Worm (Caenorhabditis elegans) whole organism, L4 larva: Measurements from ENCODE around the gene lag-1.
A peak's percentile ranks its signal among the peaks of the same experiment; 100 is the strongest.

Experiments
- D1046.2 ChIP-seq: fragments of 200-800 bp; sonication (Bioruptor generic); IDR thresholded peaks from 2 replicates; pipeline ENCODE4 v1.3.6; 2022; ENCODE audit warnings: missing genetic modification characterization, missing compliant biosample characterization
- F26F4.8 ChIP-seq: fragments of 200-800 bp; sonication (Bioruptor generic); conservative IDR thresholded peaks from 2 replicates; pipeline ENCODE4 v1.3.6; 2022; ENCODE audit warnings: missing genetic modification characterization, missing compliant biosample characterization
- F44E2.7 ChIP-seq: fragments of 200-800 bp; sonication (Bioruptor generic); IDR thresholded peaks from 2 replicates; pipeline ENCODE4 v2.1.2; 2022; ENCODE audit warnings: missing genetic modification characterization, missing compliant biosample characterization
- T26A8.4 ChIP-seq: fragments of 200-800 bp; sonication (Bioruptor generic); IDR thresholded peaks from 2 replicates; pipeline ENCODE4 v1.3.6; 2022; ENCODE audit warnings: missing genetic modification characterization, missing compliant biosample characterization
- Y48G9A.11 ChIP-seq: fragments of 200-800 bp; sonication (Bioruptor generic); IDR thresholded peaks from 2 replicates; pipeline ENCODE4 v1.3.6; 2022; ENCODE audit warnings: missing genetic modification reagents, missing genetic modification characterization, missing compliant biosample characterization
- ceh-20 ChIP-seq: fragments of 200-800 bp; sonication (Bioruptor generic); IDR thresholded peaks from 2 replicates; pipeline ENCODE4 v1.3.6; 2022; ENCODE audit warnings: missing genetic modification reagents, missing genetic modification characterization, missing compliant biosample characterization
- ceh-28 ChIP-seq: fragments of 150-350 bp; optimal IDR thresholded peaks from 2 replicates; lab custom pipeline; 2014; ENCODE audit warnings: missing biosample characterization, missing genetic modification reagents, missing genetic modification characterization
- ceh-32 ChIP-seq: sonication (generic microtip); optimal IDR thresholded peaks from 2 replicates; lab custom pipeline; 2016; ENCODE audit warnings: mild to moderate bottlenecking, missing genetic modification characterization, missing compliant biosample characterization; ENCODE audit not compliant: poor library complexity
- ceh-44 ChIP-seq: fragments of 200-800 bp; sonication (Bioruptor generic); IDR thresholded peaks from 2 replicates; pipeline ENCODE4 v1.3.6; 2022; ENCODE audit warnings: missing genetic modification reagents, missing genetic modification characterization, missing compliant biosample characterization
- ctbp-1 ChIP-seq: fragments of 200-800 bp; sonication (Bioruptor generic); IDR thresholded peaks from 2 replicates; pipeline ENCODE4 v1.3.6; 2022; ENCODE audit warnings: missing genetic modification reagents, missing genetic modification characterization, missing compliant biosample characterization
- daf-12 ChIP-seq: fragments of 150-350 bp; optimal IDR thresholded peaks from 2 replicates; lab custom pipeline; 2014; ENCODE audit warnings: missing biosample characterization, missing genetic modification reagents, missing genetic modification characterization
- dmd-6 ChIP-seq: fragments of 200-800 bp; sonication (Bioruptor generic); IDR thresholded peaks from 2 replicates; pipeline ENCODE4 v1.3.6; 2022; ENCODE audit warnings: missing genetic modification reagents, missing genetic modification characterization, missing compliant biosample characterization
- dmd-8 ChIP-seq: fragments of 200-800 bp; sonication (Bioruptor generic); IDR thresholded peaks from 2 replicates; pipeline ENCODE4 v1.3.6; 2022; ENCODE audit warnings: missing genetic modification characterization, missing compliant biosample characterization
- dpl-1 ChIP-seq: fragments of 150-350 bp; optimal IDR thresholded peaks from 2 replicates; lab custom pipeline; 2014; ENCODE audit warnings: missing biosample characterization, missing genetic modification reagents, missing genetic modification characterization
- fos-1 ChIP-seq: fragments of 150-350 bp; optimal IDR thresholded peaks from 2 replicates; lab custom pipeline; 2014; ENCODE audit warnings: missing biosample characterization, missing genetic modification characterization
- hif-1 ChIP-seq, 2 experiments: sonication (generic microtip); optimal IDR thresholded peaks; 2 replicates each; lab custom pipeline; 2016 to 2017; ENCODE audit warnings: missing compliant biosample characterization in 2 of 2, missing genetic modification characterization in 2 of 2, missing genetic modification reagents in 2 of 2, missing genotype in 2 of 2, mild to moderate bottlenecking in 1 of 2
- hlh-30 ChIP-seq: sonication (generic microtip); optimal IDR thresholded peaks from 2 replicates; lab custom pipeline; 2017; ENCODE audit warnings: antibody characterized with exemption, mild to moderate bottlenecking, missing genetic modification characterization, missing compliant biosample characterization; ENCODE audit not compliant: insufficient read depth
- lim-7 ChIP-seq: fragments of 200-800 bp; sonication (Bioruptor generic); IDR thresholded peaks from 2 replicates; pipeline ENCODE4 v1.3.6; 2022; ENCODE audit warnings: missing genetic modification characterization, missing compliant biosample characterization
- lin-1 ChIP-seq: fragments of 200-800 bp; sonication (Bioruptor generic); IDR thresholded peaks from 2 replicates; pipeline ENCODE4 v1.3.6; 2022; ENCODE audit warnings: missing genetic modification reagents, missing genetic modification characterization, missing compliant biosample characterization
- lin-15B ChIP-seq: fragments of 150-350 bp; sonication (generic microtip); optimal IDR thresholded peaks from 3 replicates; lab custom pipeline; 2014; ENCODE audit warnings: missing biosample characterization, missing genetic modification characterization
- lin-38 ChIP-seq: fragments of 200-800 bp; sonication (Bioruptor generic); IDR thresholded peaks from 2 replicates; pipeline ENCODE4 v1.3.6; 2022; ENCODE audit warnings: missing genetic modification reagents, missing genetic modification characterization, missing compliant biosample characterization
- lin-39 ChIP-seq: fragments of 150-350 bp; optimal IDR thresholded peaks from 2 replicates; lab custom pipeline; 2014; ENCODE audit warnings: missing biosample characterization, missing genetic modification reagents, missing genetic modification characterization
- lir-3 ChIP-seq: sonication (generic microtip); optimal IDR thresholded peaks from 2 replicates; lab custom pipeline; 2016; ENCODE audit warnings: mild to moderate bottlenecking, missing genetic modification characterization, missing compliant biosample characterization
- madf-5 ChIP-seq, 2 experiments: fragments of 200-800 bp; sonication (Bioruptor generic); IDR thresholded peaks; 2 replicates each; pipeline ENCODE4 v1.3.6; 2022; ENCODE audit warnings: missing compliant biosample characterization in 2 of 2, missing genetic modification characterization in 2 of 2
- mdt-29 ChIP-seq: fragments of 200-800 bp; sonication (Bioruptor generic); IDR thresholded peaks from 2 replicates; pipeline ENCODE4 v1.3.6; 2022; ENCODE audit warnings: missing genetic modification reagents, missing genetic modification characterization, missing compliant biosample characterization
- mxl-2 ChIP-seq: fragments of 200-800 bp; sonication (Bioruptor generic); conservative IDR thresholded peaks from 2 replicates; pipeline ENCODE4 v1.3.6; 2022; ENCODE audit warnings: missing genetic modification reagents, missing genetic modification characterization, missing compliant biosample characterization
- nhr-10 ChIP-seq: fragments of 150-350 bp; optimal IDR thresholded peaks from 2 replicates; lab custom pipeline; 2014; ENCODE audit warnings: missing biosample characterization, missing genetic modification characterization
- nhr-102 ChIP-seq: sonication (generic microtip); optimal IDR thresholded peaks from 2 replicates; lab custom pipeline; 2016; ENCODE audit warnings: mild to moderate bottlenecking, missing genetic modification characterization, moderate library complexity, missing compliant biosample characterization
- nhr-11 ChIP-seq: fragments of 150-350 bp; optimal IDR thresholded peaks from 2 replicates; lab custom pipeline; 2014; ENCODE audit warnings: missing biosample characterization, missing genetic modification characterization
- nhr-28 ChIP-seq: fragments of 150-350 bp; optimal IDR thresholded peaks from 2 replicates; lab custom pipeline; 2014; ENCODE audit warnings: missing biosample characterization, missing genetic modification characterization
- nhr-42 ChIP-seq: fragments of 200-800 bp; sonication (Bioruptor generic); IDR thresholded peaks from 2 replicates; pipeline ENCODE4 v1.3.6; 2022; ENCODE audit warnings: missing genetic modification characterization, missing compliant biosample characterization
- nhr-6 ChIP-seq: fragments of 150-350 bp; optimal IDR thresholded peaks from 2 replicates; lab custom pipeline; 2014; ENCODE audit warnings: missing biosample characterization, missing genetic modification characterization
- nhr-77 ChIP-seq: fragments of 150-350 bp; optimal IDR thresholded peaks from 2 replicates; lab custom pipeline; 2014; ENCODE audit warnings: missing biosample characterization, missing genetic modification characterization
- pha-4 ChIP-seq, 2 experiments: fragments of 150-350 bp in 1 of 2; fragments of 200-800 bp in 1 of 2; sonication (Bioruptor generic) in 1 of 2; IDR thresholded peaks in 1 of 2; optimal IDR thresholded peaks in 1 of 2; 2 replicates each; pipeline versions ENCODE4 v1.3.6 to Lab custom; 2014 to 2022; ENCODE audit warnings: missing genetic modification characterization in 2 of 2, missing genetic modification reagents in 2 of 2, missing biosample characterization in 1 of 2, missing compliant biosample characterization in 1 of 2
- pqm-1 ChIP-seq: sonication (generic microtip); optimal IDR thresholded peaks from 2 replicates; lab custom pipeline; 2017; ENCODE audit warnings: missing biosample characterization, missing genetic modification characterization
- rbr-2 ChIP-seq: sonication (generic microtip); optimal IDR thresholded peaks from 2 replicates; lab custom pipeline; 2016; ENCODE audit warnings: missing genotype, missing genetic modification characterization, missing compliant biosample characterization
- sdz-12 ChIP-seq: fragments of 200-800 bp; sonication (Bioruptor generic); optimal IDR thresholded peaks from 2 replicates; lab custom pipeline; 2018; ENCODE audit warnings: mild to moderate bottlenecking, missing genetic modification characterization, missing compliant biosample characterization
- set-16 ChIP-seq: fragments of 200-800 bp; sonication (Bioruptor generic); IDR thresholded peaks from 2 replicates; pipeline ENCODE4 v1.3.6; 2022; ENCODE audit warnings: missing genetic modification reagents, missing genetic modification characterization, missing compliant biosample characterization
- skn-1 ChIP-seq: fragments of 150-350 bp; optimal IDR thresholded peaks from 2 replicates; lab custom pipeline; 2014; ENCODE audit warnings: missing biosample characterization, missing genetic modification characterization
- snpc-1.2 ChIP-seq: fragments of 200-800 bp; sonication (Bioruptor generic); IDR thresholded peaks from 2 replicates; pipeline ENCODE4 v1.3.6; 2022; ENCODE audit warnings: missing genetic modification reagents, missing genetic modification characterization, missing compliant biosample characterization
- tag-97 ChIP-seq: fragments of 200-800 bp; sonication (Bioruptor generic); IDR thresholded peaks from 2 replicates; pipeline ENCODE4 v1.3.6; 2022; ENCODE audit warnings: missing genetic modification characterization, missing compliant biosample characterization
- unc-62 ChIP-seq, 3 experiments: fragments of 150-350 bp in 1 of 3; sonication (generic microtip); optimal IDR thresholded peaks in 2 of 3; peaks in 1 of 3; 1 replicate in 1 of 3; 2 replicates in 2 of 3; lab custom pipeline; 2014 to 2017; ENCODE audit warnings: missing biosample characterization in 3 of 3, missing genetic modification characterization in 3 of 3, missing genetic modification reagents in 3 of 3, missing genotype in 1 of 3
- vab-7 ChIP-seq: fragments of 200-800 bp; sonication (Bioruptor generic); IDR thresholded peaks from 2 replicates; pipeline ENCODE4 v1.3.6; 2022; ENCODE audit warnings: missing genetic modification reagents, missing genetic modification characterization, missing compliant biosample characterization
- zag-1 ChIP-seq: fragments of 150-350 bp; optimal IDR thresholded peaks from 2 replicates; lab custom pipeline; 2014; ENCODE audit warnings: missing biosample characterization, missing genetic modification characterization
- zfp-2 ChIP-seq: sonication (generic microtip); optimal IDR thresholded peaks from 2 replicates; lab custom pipeline; 2016; ENCODE audit warnings: mild to moderate bottlenecking, missing genetic modification characterization, missing compliant biosample characterization
- zip-11 ChIP-seq: fragments of 200-800 bp; sonication (Bioruptor generic); IDR thresholded peaks from 2 replicates; pipeline ENCODE4 v1.3.6; 2022; ENCODE audit warnings: missing genetic modification characterization, missing compliant biosample characterization
- zip-2 ChIP-seq: fragments of 150-350 bp; optimal IDR thresholded peaks from 2 replicates; lab custom pipeline; 2014; ENCODE audit warnings: missing biosample characterization, missing genetic modification characterization
- ztf-11 ChIP-seq: fragments of 150-350 bp; optimal IDR thresholded peaks from 2 replicates; lab custom pipeline; 2014; ENCODE audit warnings: missing biosample characterization, missing genetic modification characterization

lag-1 gene

ce11 chrIV:6097040-6097928 lies 2.1 kb downstream of the lag-1 start (continued):
- no peak for TF ChIP-seq zip-11 (GFP tag; lab: Robert Waterston, UW)
- peak; percentile 47 for TF ChIP-seq T26A8.4 (GFP tag; lab: Robert Waterston, UW)
- TF ChIP-seq nhr-102, result peak; percentile 65
- no peak for TF ChIP-seq snpc-1.2 (GFP tag; lab: Robert Waterston, UW)
- no peak for TF ChIP-seq F44E2.7 (GFP tag; lab: Robert Waterston, UW)
- no peak for TF ChIP-seq mxl-2 (GFP tag; lab: Robert Waterston, UW)
- TF ChIP-seq zfp-2 (tag; lab: Kevin White, UChicago), result no peak
- peak; percentile 61 for TF ChIP-seq set-16 (GFP tag; lab: Robert Waterston, UW)
- no peak for TF ChIP-seq Y48G9A.11 (GFP tag; lab: Robert Waterston, UW)
- TF ChIP-seq daf-12 (tag; lab: Kevin White, UChicago), result no peak
- TF ChIP-seq nhr-6 (tag; lab: Kevin White, UChicago), result peak; percentile 65
- TF ChIP-seq hlh-30 (tag; lab: Kevin White, UChicago), result peak; percentile 65
- 0 out of 2 replicates have a peak, but pooled peaks have one; percentile 16 for TF ChIP-seq nhr-42 (GFP tag; lab: Robert Waterston, UW)
- TF ChIP-seq fos-1 (tag; lab: Kevin White, UChicago), result no peak
- TF ChIP-seq F26F4.8 (GFP tag; lab: Robert Waterston, UW), result no peak
- peak; percentile 71; the same call in 1 of the 2 replicates for TF ChIP-seq ceh-20 (GFP tag; lab: Robert Waterston, UW)
- 0 out of 2 replicates have a peak, but pooled peaks have one; percentile 12 for TF ChIP-seq tag-97 (GFP tag; lab: Robert Waterston, UW)
- no peak for TF ChIP-seq mdt-29 (GFP tag; lab: Robert Waterston, UW)
- no peak for TF ChIP-seq madf-5 (GFP tag; IDR thresholded peaks at IDR 0.05; lab: Robert Waterston, UW)
- TF ChIP-seq lin-1 (GFP tag; lab: Robert Waterston, UW), result peak; percentile 86
- TF ChIP-seq D1046.2 (GFP tag; lab: Robert Waterston, UW), result no peak
- peak; percentile 49; the same call in 1 of the 2 replicates for TF ChIP-seq vab-7 (GFP tag; lab: Robert Waterston, UW)
- TF ChIP-seq dpl-1 (GFP tag; lab: Kevin White, UChicago), result peak; percentile 50
- peak; percentile 64 for TF ChIP-seq nhr-11
- TF ChIP-seq lin-39 (tag; lab: Kevin White, UChicago), result no peak
- TF ChIP-seq rbr-2, result peak; percentile 78
- peak in 1 of 2 experiments; percentile 50 for TF ChIP-seq hif-1 (tag; optimal IDR thresholded peaks at IDR 0.05; lab: Kevin White, UChicago)
- peak; percentile 56 for TF ChIP-seq nhr-10 (tag; lab: Kevin White, UChicago)
- peak in 1 of 2 experiments; percentile 99 for TF ChIP-seq unc-62 (GFP tag; optimal IDR thresholded peaks at IDR 0.05 in 1 of 2; lab: Kevin White, UChicago)
- TF ChIP-seq unc-62 (tag; optimal IDR thresholded peaks at IDR 0.05; lab: Kevin White, UChicago), result no peak
- TF ChIP-seq lir-3 (tag; lab: Kevin White, UChicago), result peak; percentile 19
- no peak for TF ChIP-seq zip-2
- TF ChIP-seq nhr-28, result peak; percentile 93
- peak; percentile 61 for TF ChIP-seq pqm-1
- TF ChIP-seq nhr-77 (tag; lab: Kevin White, UChicago), result peak; percentile 41
- no peak for TF ChIP-seq ceh-28 (tag; lab: Kevin White, UChicago)
- no peak for TF ChIP-seq dmd-8 (GFP tag; lab: Robert Waterston, UW)
- TF ChIP-seq ztf-11 (tag; lab: Kevin White, UChicago), result no peak
- peak; percentile 93 for TF ChIP-seq dmd-6 (GFP tag; lab: Robert Waterston, UW)
- peak; percentile 20 for TF ChIP-seq sdz-12 (GFP tag; lab: Kevin White, UChicago)
- no peak for TF ChIP-seq lim-7 (GFP tag; lab: Robert Waterston, UW)
- no peak for TF ChIP-seq zag-1 (tag; lab: Kevin White, UChicago)
- TF ChIP-seq ceh-44 (GFP tag; lab: Robert Waterston, UW), result no peak
- TF ChIP-seq ceh-32, result peak; percentile 4
- no peak for TF ChIP-seq skn-1 (tag; lab: Kevin White, UChicago)
- TF ChIP-seq pha-4 (GFP tag; IDR thresholded peaks at IDR 0.05; lab: Robert Waterston, UW), result peak; percentile 31; the same call in 1 of the 2 replicates
- TF ChIP-seq pha-4 (tag; optimal IDR thresholded peaks at IDR 0.05; lab: Kevin White, UChicago), result no peak
- TF ChIP-seq ctbp-1 (GFP tag; lab: Robert Waterston, UW), result peak; percentile 55; the same call in 1 of the 2 replicates
- TF ChIP-seq lin-15B, result no peak
- TF ChIP-seq lin-38 (GFP tag; lab: Robert Waterston, UW), result peak; percentile 26; the same call in 1 of the 2 replicates
